Worm (Caenorhabditis elegans): ENCODE measurements around the gene nlp-47.
"Not testable (repeated sequence)": the region's sequence is repeated elsewhere in the genome, so short reads cannot be mapped to it uniquely, and the experiment has no call there.

- TF ChIP-seq ama-1 (optimal IDR thresholded peaks at IDR 0.05); ceh-13 (GFP tag; optimal IDR thresholded peaks at IDR 0.05): not testable (repeated sequence)
Observed at ce11 chrIV:5308046-5308643, 17.5 kb downstream of the nlp-47 start, which contains the start of the genes ZK354.9 and msp-58.
